Fruit fly (Drosophila melanogaster): ENCODE results near the gene ssp5.

Gene ssp5

DNA sequence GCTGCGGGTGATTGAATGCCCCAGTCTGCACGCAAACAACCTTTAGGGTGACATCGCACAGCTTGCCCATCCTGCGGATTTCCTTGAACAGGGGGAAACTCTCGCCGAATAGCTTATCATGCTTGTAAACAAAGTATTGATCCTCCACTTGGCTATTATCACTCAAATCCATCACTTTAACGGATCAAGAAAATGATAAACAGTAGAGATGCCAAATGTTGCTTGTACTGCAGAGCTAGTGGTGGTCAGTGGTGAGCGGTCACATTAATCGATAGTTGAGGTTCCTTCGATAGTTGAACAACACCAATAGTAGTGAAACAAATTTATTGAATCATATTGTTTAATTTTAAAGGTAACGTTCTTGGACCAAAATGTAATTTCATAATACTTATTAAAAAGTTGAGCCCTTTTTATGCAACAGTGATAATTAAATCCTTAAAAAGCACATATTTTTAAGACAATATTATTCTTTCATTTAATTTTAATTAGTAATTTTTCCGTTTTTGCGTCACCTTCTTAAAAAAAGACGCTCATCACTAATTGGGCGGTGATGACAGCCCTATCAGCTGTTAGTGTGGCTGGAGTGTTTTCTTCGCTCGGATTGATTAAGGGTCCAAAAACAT is 22.6 kb upstream of the ssp5 start, which contains the start of the genes KLHL18 and GCC185:
TSS of gene KLHL18 (minus strand) at position 233 of the 623 bp plus-strand sequence.
TSS of gene GCC185 (plus strand) at position 571 of the 623 bp plus-strand sequence.
- TF ChIP-seq OdsH (GFP tag; optimal IDR thresholded peaks at IDR 0.05) (peak; percentile 78), Rel (GFP tag; optimal IDR thresholded peaks at IDR 0.05) (no peak), Rel (tag; optimal IDR thresholded peaks at IDR 0.05) (peak; percentile 10), Dfd (GFP tag; optimal IDR thresholded peaks at IDR 0.05) (no peak), Hr78 (GFP tag; optimal IDR thresholded peaks at IDR 0.05) (no peak), Vsx2 (GFP tag; optimal IDR thresholded peaks at IDR 0.05; ENCODE audit: partially characterized antibody) (no peak), CG9705 (GFP tag; optimal IDR thresholded peaks at IDR 0.05) (peak; percentile 72), usp (GFP tag; optimal IDR thresholded peaks at IDR 0.05) (no peak), sage (GFP tag; optimal IDR thresholded peaks at IDR 0.05) (no peak), GATAd (GFP tag; optimal IDR thresholded peaks at IDR 0.05) (peak; percentile 54), rgr (GFP tag; optimal IDR thresholded peaks at IDR 0.05) (peak; percentile 85), brk (GFP tag; optimal IDR thresholded peaks at IDR 0.05) (no peak), br (GFP tag; optimal IDR thresholded peaks at IDR 0.05) (peak; percentile 61), psq (GFP tag; optimal IDR thresholded peaks at IDR 0.05) (peak; percentile 78), sv (GFP tag; optimal IDR thresholded peaks at IDR 0.05) (peak; percentile 80), dsf (GFP tag; optimal IDR thresholded peaks at IDR 0.05; ENCODE audit: borderline replicate concordance) (peak; percentile 69), Sp1 (GFP tag; optimal IDR thresholded peaks at IDR 0.05) (peak; percentile 76), ey (GFP tag; optimal IDR thresholded peaks at IDR 0.05) (peak; percentile 78), woc (GFP tag; optimal IDR thresholded peaks at IDR 0.05) (peak; percentile 93), foxo (GFP tag; optimal IDR thresholded peaks at IDR 0.05) (peak in 1 of 2 experiments; percentile 89), fru (GFP tag; optimal IDR thresholded peaks at IDR 0.05) (peak; percentile 82), lola (GFP tag; optimal IDR thresholded peaks at IDR 0.05) (no peak), dmrt93B (GFP tag; optimal IDR thresholded peaks at IDR 0.05) (peak; percentile 84), CG32264 (GFP tag; optimal IDR thresholded peaks at IDR 0.05) (no peak), CrebA (GFP tag; optimal IDR thresholded peaks at IDR 0.05; ENCODE audit: borderline replicate concordance) (no peak), HLH106 (tag; optimal IDR thresholded peaks at IDR 0.05) (peak; percentile 91), h (GFP tag; optimal IDR thresholded peaks at IDR 0.05) (peak; percentile 84), Myc (optimal IDR thresholded peaks at IDR 0.05) (peak; percentile 86)

DNA sequence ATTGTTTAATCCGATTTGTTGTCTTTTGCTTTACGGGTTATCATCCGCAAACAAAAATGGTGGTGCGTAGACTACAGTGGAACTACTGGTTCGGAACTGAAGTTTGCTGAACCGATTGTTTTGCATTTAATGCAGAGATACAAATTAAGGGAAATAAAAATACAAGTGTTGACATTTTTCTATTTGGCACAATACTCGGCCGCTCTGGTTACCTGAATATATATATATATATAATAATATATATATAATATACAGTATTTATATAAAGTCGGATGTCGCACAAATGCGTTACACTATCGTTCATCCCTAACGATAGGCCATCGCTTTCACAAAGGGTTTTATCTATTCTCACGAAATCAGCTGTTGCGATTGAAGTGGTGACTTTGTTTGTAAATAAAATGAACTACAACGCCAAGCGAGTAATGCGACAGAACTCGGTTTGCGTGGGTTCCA is 16.1 kb upstream of the ssp5 start, which contains the start of the genes DCAF12 and Spt3:
TSS of gene DCAF12 (minus strand) at position 204 of the 453 bp plus-strand sequence.
TSS of gene Spt3 (plus strand) at position 329 of the 453 bp plus-strand sequence.
- peak; percentile 50 for TF ChIP-seq dmrt93B (GFP tag; optimal IDR thresholded peaks at IDR 0.05)
- no peak for TF ChIP-seq Vsx2 (GFP tag; optimal IDR thresholded peaks at IDR 0.05; ENCODE audit: partially characterized antibody)
- no peak for TF ChIP-seq Hnf4 (GFP tag; optimal IDR thresholded peaks at IDR 0.05)
- TF ChIP-seq foxo (GFP tag; optimal IDR thresholded peaks at IDR 0.05), result no peak
- no peak for TF ChIP-seq Jra (GFP tag; optimal IDR thresholded peaks at IDR 0.05)
- no peak for TF ChIP-seq tai (GFP tag; optimal IDR thresholded peaks at IDR 0.05)
- TF ChIP-seq CG9705 (GFP tag; optimal IDR thresholded peaks at IDR 0.05), result peak; percentile 13
- TF ChIP-seq Myc (optimal IDR thresholded peaks at IDR 0.05), result peak; percentile 3
- TF ChIP-seq psq (GFP tag; optimal IDR thresholded peaks at IDR 0.05), result peak; percentile 52
- TF ChIP-seq CG32264 (GFP tag; optimal IDR thresholded peaks at IDR 0.05), result peak; percentile 17
- TF ChIP-seq woc (GFP tag; optimal IDR thresholded peaks at IDR 0.05), result peak; percentile 83
- TF ChIP-seq HLH106 (tag; optimal IDR thresholded peaks at IDR 0.05), result peak; percentile 74

DNA sequence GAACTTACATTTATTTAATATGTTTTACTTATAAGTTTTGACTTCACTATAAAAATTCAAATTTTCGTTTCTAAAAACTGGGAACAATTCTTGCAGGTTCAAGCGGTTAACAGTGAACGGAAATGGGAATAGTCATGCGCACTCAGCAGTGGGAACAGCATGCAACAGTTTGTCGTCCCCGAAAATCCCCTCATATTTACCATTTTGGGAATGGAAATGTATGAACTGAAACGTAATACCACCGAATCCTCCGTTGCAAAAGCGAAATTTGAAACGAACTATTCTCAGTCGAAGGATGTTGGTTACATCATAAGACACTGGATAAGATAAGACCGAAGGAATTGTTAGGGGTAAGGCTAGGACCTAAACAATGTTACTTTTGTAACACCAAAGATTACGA is 12.0 kb upstream of the ssp5 start:
- TF ChIP-seq dmrt93B (GFP tag; optimal IDR thresholded peaks at IDR 0.05) (no peak), Dif (GFP tag; optimal IDR thresholded peaks at IDR 0.05; ENCODE audit: partially characterized antibody) (no peak), jim (GFP tag; optimal IDR thresholded peaks at IDR 0.05) (no peak), CG9705 (GFP tag; optimal IDR thresholded peaks at IDR 0.05) (no peak), pan (optimal IDR thresholded peaks at IDR 0.05) (no peak), CG32264 (GFP tag; optimal IDR thresholded peaks at IDR 0.05) (no peak), tai (GFP tag; optimal IDR thresholded peaks at IDR 0.05) (no peak), dsf (GFP tag; optimal IDR thresholded peaks at IDR 0.05; ENCODE audit: borderline replicate concordance) (no peak), dl (GFP tag; optimal IDR thresholded peaks at IDR 0.05; ENCODE audit: insufficient read depth in 1 of 2, partially characterized antibody in 2 of 2) (no peak), Abd-B (GFP tag; optimal IDR thresholded peaks at IDR 0.05) (no peak)

All from whole organism, wandering third instar larva.